Fruit fly (Drosophila melanogaster) whole organism, embryonic: ENCODE data around the gene CG31183.

Experiments used
- B-H1 ChIP-seq: fragments of 200-800 bp; sonication (Bioruptor generic); IDR thresholded peaks from 3 replicates; pipeline ENCODE4 v1.3.6; 2022; ENCODE audit warnings: missing biosample characterization, missing genetic modification characterization
- B-H2 ChIP-seq: fragments of 200-800 bp; sonication (Bioruptor generic); optimal IDR thresholded peaks from 2 replicates; lab custom pipeline; 2018; ENCODE audit warnings: missing biosample characterization, mild to moderate bottlenecking, missing genetic modification characterization
- CG10959 ChIP-seq: fragments of 200-800 bp; sonication (Bioruptor generic); IDR thresholded peaks from 2 replicates; pipeline ENCODE4 v1.3.6; 2022; ENCODE audit warnings: missing biosample characterization, missing genetic modification characterization
- CG12659 ChIP-seq: fragments of 200-800 bp; sonication (Bioruptor generic); optimal IDR thresholded peaks from 3 replicates; lab custom pipeline; 2017; ENCODE audit warnings: mild to moderate bottlenecking, missing biosample characterization, missing genetic modification reagents, missing genetic modification characterization
- CG12769 ChIP-seq: fragments of 200-800 bp; sonication (Bioruptor generic); optimal IDR thresholded peaks from 2 replicates; lab custom pipeline; 2019; ENCODE audit warnings: missing biosample characterization, mild to moderate bottlenecking, missing genetic modification characterization, moderate library complexity
- CG13775 ChIP-seq: fragments of 200-800 bp; sonication (Bioruptor generic); optimal IDR thresholded peaks from 3 replicates; lab custom pipeline; 2017; ENCODE audit warnings: missing biosample characterization, mild to moderate bottlenecking, missing genetic modification characterization
- CG13894 ChIP-seq: fragments of 200-800 bp; sonication (Bioruptor generic); optimal IDR thresholded peaks from 3 replicates; lab custom pipeline; 2018; ENCODE audit warnings: missing biosample characterization, mild to moderate bottlenecking, missing genetic modification characterization, moderate library complexity
- CG15696 ChIP-seq: fragments of 200-800 bp; sonication (Bioruptor generic); optimal IDR thresholded peaks from 2 replicates; lab custom pipeline; 2019; ENCODE audit warnings: missing biosample characterization, mild to moderate bottlenecking, missing genetic modification characterization, moderate library complexity
- CG18619 ChIP-seq: fragments of 200-800 bp; sonication (Bioruptor generic); optimal IDR thresholded peaks from 3 replicates; lab custom pipeline; 2017; ENCODE audit warnings: missing biosample characterization, mild to moderate bottlenecking, missing genetic modification characterization
- CG2120 ChIP-seq: fragments of 200-800 bp; sonication (Bioruptor generic); optimal IDR thresholded peaks from 3 replicates; lab custom pipeline; 2016; ENCODE audit warnings: missing biosample characterization, missing genetic modification characterization
- CG32532 ChIP-seq: fragments of 200-800 bp; sonication (Bioruptor generic); IDR thresholded peaks from 2 replicates; pipeline ENCODE4 v1.3.6; 2022; ENCODE audit warnings: missing biosample characterization, missing genetic modification characterization
- CG34224 ChIP-seq: fragments of 200-800 bp; sonication (Bioruptor generic); IDR thresholded peaks from 3 replicates; pipeline ENCODE4 v1.3.6; 2022; ENCODE audit warnings: missing biosample characterization, missing genetic modification characterization; ENCODE audit not compliant: partially characterized antibody
- CG4328 ChIP-seq: fragments of 200-800 bp; sonication (Bioruptor generic); optimal IDR thresholded peaks from 3 replicates; lab custom pipeline; 2017; ENCODE audit warnings: missing biosample characterization, missing genetic modification reagents, missing genetic modification characterization
- CG4617 ChIP-seq: fragments of 200-800 bp; sonication (Bioruptor generic); optimal IDR thresholded peaks from 3 replicates; lab custom pipeline; 2016; ENCODE audit warnings: missing biosample characterization, missing genetic modification characterization, borderline replicate concordance
- CG4820 ChIP-seq: fragments of 200-800 bp; sonication (Bioruptor generic); optimal IDR thresholded peaks from 3 replicates; lab custom pipeline; 2016; ENCODE audit warnings: missing biosample characterization, missing genetic modification characterization
- CG6175 ChIP-seq: fragments of 200-800 bp; sonication (Bioruptor generic); IDR thresholded peaks from 3 replicates; pipeline ENCODE4 v1.3.6; 2022; ENCODE audit warnings: missing biosample characterization, missing genetic modification characterization
- CG6254 ChIP-seq: fragments of 200-800 bp; sonication (Bioruptor generic); optimal IDR thresholded peaks from 3 replicates; lab custom pipeline; 2017; ENCODE audit warnings: mild to moderate bottlenecking, missing biosample characterization, missing genetic modification reagents, missing genetic modification characterization
- CG6689 ChIP-seq: fragments of 200-800 bp; sonication (Bioruptor generic); IDR thresholded peaks from 2 replicates; pipeline ENCODE4 v1.3.6; 2022; ENCODE audit warnings: missing biosample characterization, missing genetic modification characterization
- CG6854 ChIP-seq: fragments of 200-800 bp; sonication (Bioruptor generic); optimal IDR thresholded peaks from 3 replicates; lab custom pipeline; 2017; ENCODE audit warnings: missing biosample characterization, mild to moderate bottlenecking, missing genetic modification characterization
- CG8281 ChIP-seq: fragments of 200-800 bp; sonication (Bioruptor generic); optimal IDR thresholded peaks from 2 replicates; lab custom pipeline; 2018; ENCODE audit warnings: missing biosample characterization, mild to moderate bottlenecking, missing genetic modification characterization, moderate library complexity
- CG8290 ChIP-seq, 3 experiments: fragments of 200-800 bp; sonication (Bioruptor generic); optimal IDR thresholded peaks; 2 replicates each; lab custom pipeline; 2016 to 2019; ENCODE audit warnings: missing biosample characterization in 3 of 3, missing genetic modification characterization in 3 of 3, mild to moderate bottlenecking in 2 of 3, moderate library complexity in 1 of 3
- CG8359 ChIP-seq: fragments of 200-800 bp; sonication (Bioruptor generic); optimal IDR thresholded peaks from 2 replicates; lab custom pipeline; 2017; ENCODE audit warnings: missing biosample characterization, mild to moderate bottlenecking, missing genetic modification characterization, borderline replicate concordance
- Chrac-16 ChIP-seq: fragments of 200-800 bp; sonication (Bioruptor generic); optimal IDR thresholded peaks from 3 replicates; lab custom pipeline; 2016; ENCODE audit warnings: missing biosample characterization, missing genetic modification characterization
- CrebB ChIP-seq: fragments of 200-800 bp; sonication (Bioruptor generic); optimal IDR thresholded peaks from 3 replicates; lab custom pipeline; 2018; ENCODE audit warnings: missing biosample characterization, mild to moderate bottlenecking, missing genetic modification characterization
- Dbx ChIP-seq: fragments of 200-800 bp; sonication (Bioruptor generic); IDR thresholded peaks from 3 replicates; pipeline ENCODE4 v1.3.6; 2022; ENCODE audit warnings: missing biosample characterization, missing genetic modification characterization
- Dip3 ChIP-seq: fragments of 200-800 bp; sonication (Bioruptor generic); optimal IDR thresholded peaks from 3 replicates; lab custom pipeline; 2016; ENCODE audit warnings: missing biosample characterization, missing genetic modification characterization
- HLH54F ChIP-seq: fragments of 200-800 bp; sonication (Bioruptor generic); optimal IDR thresholded peaks from 3 replicates; lab custom pipeline; 2016; ENCODE audit warnings: missing biosample characterization, missing genetic modification characterization
- MESR4 ChIP-seq: fragments of 200-800 bp; sonication (Bioruptor generic); optimal IDR thresholded peaks from 2 replicates; lab custom pipeline; 2018; ENCODE audit warnings: missing biosample characterization, mild to moderate bottlenecking, missing genetic modification characterization, moderate library complexity
- Mrtf ChIP-seq: fragments of 200-800 bp; sonication (Bioruptor generic); IDR thresholded peaks from 3 replicates; pipeline ENCODE4 v1.3.6; 2022; ENCODE audit warnings: missing biosample characterization, missing genetic modification characterization
- NC2β ChIP-seq: fragments of 200-800 bp; sonication (Bioruptor generic); optimal IDR thresholded peaks from 2 replicates; lab custom pipeline; 2016; ENCODE audit warnings: missing biosample characterization, missing genetic modification characterization
- Optix ChIP-seq: fragments of 200-800 bp; sonication (Bioruptor generic); IDR thresholded peaks from 3 replicates; pipeline ENCODE4 v1.3.6; 2022; ENCODE audit warnings: missing biosample characterization, missing genetic modification characterization
- Pdp1 ChIP-seq, 2 experiments: fragments of 200-800 bp; sonication (Bioruptor generic); optimal IDR thresholded peaks; 3 replicates each; lab custom pipeline; 2016; ENCODE audit warnings: missing biosample characterization in 2 of 2, missing genetic modification characterization in 2 of 2, mild to moderate bottlenecking in 1 of 2, moderate library complexity in 1 of 2
- Side ChIP-seq: fragments of 200-800 bp; sonication (Bioruptor generic); optimal IDR thresholded peaks from 2 replicates; lab custom pipeline; 2016; ENCODE audit warnings: missing biosample characterization, missing genetic modification characterization
- Sox100B ChIP-seq: fragments of 200-800 bp; sonication (Bioruptor generic); optimal IDR thresholded peaks from 3 replicates; lab custom pipeline; 2018; ENCODE audit warnings: missing biosample characterization, mild to moderate bottlenecking, missing genetic modification characterization
- Ssrp ChIP-seq: fragments of 200-800 bp; sonication (Bioruptor generic); optimal IDR thresholded peaks from 2 replicates; lab custom pipeline; 2018; ENCODE audit warnings: missing biosample characterization, mild to moderate bottlenecking, missing genetic modification characterization, moderate library complexity
- abd-A ChIP-seq: fragments of 200-800 bp; sonication (Bioruptor generic); optimal IDR thresholded peaks from 3 replicates; lab custom pipeline; 2019; ENCODE audit warnings: missing biosample characterization, mild to moderate bottlenecking, missing genetic modification characterization, moderate library complexity
- ac ChIP-seq: fragments of 200-800 bp; sonication (Bioruptor generic); optimal IDR thresholded peaks from 3 replicates; lab custom pipeline; 2017; ENCODE audit warnings: missing biosample characterization, mild to moderate bottlenecking, missing genetic modification characterization
- ato ChIP-seq: fragments of 200-800 bp; sonication (Bioruptor generic); IDR thresholded peaks from 2 replicates; pipeline ENCODE4 v1.3.6; 2022; ENCODE audit warnings: missing biosample characterization, missing genetic modification characterization; ENCODE audit not compliant: partially characterized antibody
- bcd ChIP-seq: fragments of 200-800 bp; sonication (Bioruptor generic); optimal IDR thresholded peaks from 2 replicates; lab custom pipeline; 2017; ENCODE audit warnings: missing biosample characterization, mild to moderate bottlenecking, missing genetic modification characterization
- ci ChIP-seq: fragments of 200-800 bp; sonication (Bioruptor generic); IDR thresholded peaks from 3 replicates; pipeline ENCODE4 v1.3.6; 2022; ENCODE audit warnings: missing biosample characterization, missing genetic modification characterization
- exex ChIP-seq: fragments of 200-800 bp; sonication (Bioruptor generic); optimal IDR thresholded peaks from 4 replicates; lab custom pipeline; 2018; ENCODE audit warnings: missing biosample characterization, mild to moderate bottlenecking, missing genetic modification characterization, moderate library complexity
- gt ChIP-seq: fragments of 200-800 bp; sonication (Bioruptor generic); IDR thresholded peaks from 2 replicates; pipeline ENCODE4 v1.3.6; 2022; ENCODE audit warnings: missing biosample characterization, missing genetic modification characterization
- inv ChIP-seq: fragments of 200-800 bp; sonication (Bioruptor generic); IDR thresholded peaks from 2 replicates; pipeline ENCODE4 v1.3.6; 2022; ENCODE audit warnings: missing biosample characterization, missing genetic modification characterization; ENCODE audit not compliant: partially characterized antibody
- jing ChIP-seq: fragments of 200-800 bp; sonication (Bioruptor generic); optimal IDR thresholded peaks from 2 replicates; lab custom pipeline; 2018; ENCODE audit warnings: missing biosample characterization, mild to moderate bottlenecking, missing genetic modification characterization
- maf-S ChIP-seq: fragments of 200-800 bp; sonication (Bioruptor generic); optimal IDR thresholded peaks from 2 replicates; lab custom pipeline; 2016; ENCODE audit warnings: missing biosample characterization, missing genetic modification characterization
- otp ChIP-seq: fragments of 200-800 bp; sonication (Bioruptor generic); IDR thresholded peaks from 3 replicates; pipeline ENCODE4, ENCODE4 v1.3.6; 2022; ENCODE audit warnings: missing biosample characterization, missing genetic modification characterization
- psq ChIP-seq: fragments of 200-800 bp; sonication (Bioruptor generic); optimal IDR thresholded peaks from 2 replicates; lab custom pipeline; 2017; ENCODE audit warnings: missing biosample characterization, missing genetic modification characterization
- scrt ChIP-seq: fragments of 200-800 bp; sonication (Bioruptor generic); optimal IDR thresholded peaks from 2 replicates; lab custom pipeline; 2018; ENCODE audit warnings: missing biosample characterization, mild to moderate bottlenecking, missing genetic modification characterization, moderate library complexity
- sob ChIP-seq: fragments of 200-800 bp; sonication (Bioruptor generic); IDR thresholded peaks from 2 replicates; pipeline ENCODE4 v1.3.6; 2022; ENCODE audit warnings: missing biosample characterization, missing genetic modification characterization
- ssp ChIP-seq: fragments of 200-800 bp; sonication (Bioruptor generic); IDR thresholded peaks from 2 replicates; pipeline ENCODE4 v1.3.6; 2022; ENCODE audit warnings: missing biosample characterization, missing genetic modification characterization

Gene CG31183

dm6 chr3R:15816276-15816675, 59.5 kb downstream of the CG31183 start (continued):
- no peak for TF ChIP-seq CG12769
- TF ChIP-seq Pdp1 (GFP tag; optimal IDR thresholded peaks at IDR 0.05; lab: Kevin White, UChicago): peak in 1 of 2 experiments; percentile 2
- TF ChIP-seq Optix (GFP tag; lab: Robert Waterston, UW): no peak
- TF ChIP-seq maf-S: no peak
- no peak for TF ChIP-seq Chrac-16 (GFP tag; lab: Kevin White, UChicago)
- no peak for TF ChIP-seq abd-A (tag; lab: Kevin White, UChicago)
- no peak for TF ChIP-seq CG13775 (GFP tag; lab: Kevin White, UChicago)
- no peak for TF ChIP-seq Dbx (GFP tag; lab: Robert Waterston, UW)
- TF ChIP-seq CG8359 (GFP tag; lab: Kevin White, UChicago): no peak
- no peak for TF ChIP-seq CG12659 (GFP tag; lab: Kevin White, UChicago)
- no peak for TF ChIP-seq Ssrp (tag; lab: Kevin White, UChicago)
- no peak for TF ChIP-seq CG34224 (GFP tag; lab: Robert Waterston, UW)
- TF ChIP-seq CG15696 (tag; lab: Kevin White, UChicago): no peak
- peak; percentile 17 for TF ChIP-seq CG4820
- TF ChIP-seq jing (GFP tag; lab: Kevin White, UChicago): no peak
- no peak for TF ChIP-seq otp (GFP tag; lab: Robert Waterston, UW)
- no peak for TF ChIP-seq ssp (GFP tag; lab: Robert Waterston, UW)
- TF ChIP-seq HLH54F (GFP tag; lab: Kevin White, UChicago): no peak
- no peak for TF ChIP-seq CG13894 (tag; lab: Kevin White, UChicago)
- TF ChIP-seq B-H1: peak; percentile 16; the same call in 1 of the 3 replicates
- peak; percentile 50; the same call in 1 of the 2 replicates for TF ChIP-seq sob (GFP tag; lab: Robert Waterston, UW)
- TF ChIP-seq Dip3: no peak
- TF ChIP-seq CG4328: no peak
- no peak for TF ChIP-seq CG6854 (GFP tag; lab: Kevin White, UChicago)
- TF ChIP-seq exex (tag; lab: Kevin White, UChicago): no peak
- TF ChIP-seq NC2β (GFP tag; lab: Kevin White, UChicago): no peak
- peak; percentile 60; the same call in 1 of the 3 replicates for TF ChIP-seq ci (GFP tag; lab: Robert Waterston, UW)
- TF ChIP-seq scrt: no peak
- TF ChIP-seq CG18619 (GFP tag; lab: Kevin White, UChicago): no peak
- TF ChIP-seq CG8290 (GFP tag; optimal IDR thresholded peaks at IDR 0.05; lab: Kevin White, UChicago): no peak
- no peak for TF ChIP-seq CG8290 (tag; optimal IDR thresholded peaks at IDR 0.05; lab: Kevin White, UChicago)
- TF ChIP-seq MESR4 (GFP tag; lab: Kevin White, UChicago): no peak
- no peak for TF ChIP-seq CG6175 (GFP tag; lab: Robert Waterston, UW)
- no peak for TF ChIP-seq CG2120
- no peak for TF ChIP-seq B-H2
- TF ChIP-seq CG6254 (GFP tag; lab: Kevin White, UChicago): no peak
- peak; percentile 7 for TF ChIP-seq Side (GFP tag; lab: Kevin White, UChicago)
- no peak for TF ChIP-seq CG4617 (GFP tag; lab: Kevin White, UChicago)
- TF ChIP-seq ac (GFP tag; lab: Kevin White, UChicago): no peak
- TF ChIP-seq CrebB (tag; lab: Kevin White, UChicago): no peak
- no peak for TF ChIP-seq gt (GFP tag; lab: Robert Waterston, UW)
- no peak for TF ChIP-seq CG8281 (tag; lab: Kevin White, UChicago)
- no peak for TF ChIP-seq inv (GFP tag; lab: Robert Waterston, UW)
- TF ChIP-seq Mrtf (GFP tag; lab: Robert Waterston, UW): no peak; the same call in 2 of the 3 replicates
- no peak for TF ChIP-seq bcd (GFP tag; lab: Kevin White, UChicago)
- no peak for TF ChIP-seq psq (GFP tag; lab: Kevin White, UChicago)
- TF ChIP-seq CG10959 (GFP tag; lab: Robert Waterston, UW): peak; percentile 53; the same call in 1 of the 2 replicates
- 0 out of 2 replicates have a peak, but pooled peaks have one; percentile 34 for TF ChIP-seq CG6689 (GFP tag; lab: Robert Waterston, UW)
- TF ChIP-seq ato (GFP tag; lab: Robert Waterston, UW): no peak
- peak; percentile 30; the same call in 1 of the 2 replicates for TF ChIP-seq CG32532
- TF ChIP-seq Sox100B (GFP tag; lab: Kevin White, UChicago): no peak
